Worm (Caenorhabditis elegans): ENCODE results near the gene nhr-119.

DNA sequence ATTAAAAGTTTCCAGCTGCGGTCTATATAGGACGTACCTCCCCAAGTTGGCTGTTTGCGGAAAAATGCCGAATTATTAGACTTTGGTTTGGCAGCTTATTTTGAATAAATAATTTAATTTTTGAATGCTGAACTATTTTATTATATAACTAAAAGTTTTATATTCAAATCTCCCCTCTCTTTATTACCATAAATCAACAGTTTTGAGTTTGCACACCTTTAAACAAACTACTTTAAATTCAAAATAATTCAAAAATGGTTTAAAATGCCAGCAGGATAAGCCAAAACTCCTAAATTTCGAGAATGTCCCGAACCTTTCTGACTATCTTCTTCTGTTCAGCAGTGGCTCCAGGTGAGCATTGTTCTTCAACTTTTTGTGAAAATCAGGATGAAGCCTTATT is 21.1 kb downstream of the nhr-119 start, which contains the start of gene F08D12.3:
- TF ChIP-seq aly-2 (tag; optimal IDR thresholded peaks at IDR 0.05) = no peak
- no peak for TF ChIP-seq mdt-29 (GFP tag; IDR thresholded peaks at IDR 0.05)
- no peak for TF ChIP-seq jun-1 (tag; optimal IDR thresholded peaks at IDR 0.05)
- no peak for TF ChIP-seq spr-1 (tag; optimal IDR thresholded peaks at IDR 0.05)
- no peak for TF ChIP-seq aha-1 (tag)
- no peak for TF ChIP-seq nhr-10 (tag; optimal IDR thresholded peaks at IDR 0.05)
- TF ChIP-seq Y105C5A.15 (GFP tag; IDR thresholded peaks at IDR 0.05) = no peak
- no peak for TF ChIP-seq fkh-10 (GFP tag; optimal IDR thresholded peaks at IDR 0.05)
- TF ChIP-seq saeg-2 (GFP tag; IDR thresholded peaks at IDR 0.05) = no peak
- no peak for TF ChIP-seq lir-3 (tag; optimal IDR thresholded peaks at IDR 0.05)
- no peak for TF ChIP-seq sdz-12 (GFP tag; optimal IDR thresholded peaks at IDR 0.05)
- no peak for TF ChIP-seq nhr-6 (tag; optimal IDR thresholded peaks at IDR 0.05)
- TF ChIP-seq R02D3.7 (tag; optimal IDR thresholded peaks at IDR 0.05) = no peak

Data from whole organism, L4 larva.